Fruit fly (Drosophila melanogaster): Measurements from ENCODE around the gene Acsf3.

The Acsf3 gene

dm6 chrX:7291850-7292499, 36.9 kb upstream of the Acsf3 start (continued):
- peak; percentile 93 for TF ChIP-seq Xrp1 (GFP tag; IDR thresholded peaks at IDR 0.05)
- TF ChIP-seq H15 (GFP tag; IDR thresholded peaks at IDR 0.05): no peak; the same call in 2 of the 3 replicates
- no peak; the same call in 2 of the 3 replicates for TF ChIP-seq CG11456 (GFP tag; IDR thresholded peaks at IDR 0.05)
- TF ChIP-seq CG1832 (GFP tag; optimal IDR thresholded peaks at IDR 0.05): no peak
- peak; percentile 11 for TF ChIP-seq CG12744 (GFP tag; optimal IDR thresholded peaks at IDR 0.05)
- TF ChIP-seq CG18764 (GFP tag; optimal IDR thresholded peaks at IDR 0.05): peak; percentile 67
- TF ChIP-seq CrebB (tag; optimal IDR thresholded peaks at IDR 0.05): no peak
- no peak for TF ChIP-seq CG14965 (GFP tag; optimal IDR thresholded peaks at IDR 0.05; ENCODE audit: borderline replicate concordance)
- no peak for TF ChIP-seq Hmx (GFP tag; optimal IDR thresholded peaks at IDR 0.05)
- peak; percentile 83 for TF ChIP-seq Six4 (GFP tag; optimal IDR thresholded peaks at IDR 0.05)
- TF ChIP-seq CG42726 (GFP tag; IDR thresholded peaks at IDR 0.05; ENCODE audit: partially characterized antibody): no peak
- peak; percentile 86 for TF ChIP-seq unpg (GFP tag; optimal IDR thresholded peaks at IDR 0.05)
- TF ChIP-seq sima (GFP tag; optimal IDR thresholded peaks at IDR 0.05): no peak
- peak; percentile 84 for TF ChIP-seq Blimp-1 (GFP tag; optimal IDR thresholded peaks at IDR 0.05)
- peak; percentile 49; the same call in 1 of the 2 replicates for TF ChIP-seq wor (GFP tag; IDR thresholded peaks at IDR 0.05)
- peak; percentile 77 for TF ChIP-seq CG13775 (GFP tag; optimal IDR thresholded peaks at IDR 0.05)
- no peak for TF ChIP-seq vnd (GFP tag; IDR thresholded peaks at IDR 0.05; ENCODE audit: partially characterized antibody)
- no peak for TF ChIP-seq CG17186 (GFP tag; optimal IDR thresholded peaks at IDR 0.05)
- TF ChIP-seq CG12236 (GFP tag; optimal IDR thresholded peaks at IDR 0.05): peak; percentile 40
- TF ChIP-seq Dfd (GFP tag; optimal IDR thresholded peaks at IDR 0.05): no peak
- no peak for TF ChIP-seq disco-r (GFP tag; optimal IDR thresholded peaks at IDR 0.05)
- no peak for TF ChIP-seq ase (GFP tag; IDR thresholded peaks at IDR 0.05)
- peak; percentile 82 for TF ChIP-seq Chrac-16 (GFP tag; optimal IDR thresholded peaks at IDR 0.05)
- TF ChIP-seq CG6683 (GFP tag; optimal IDR thresholded peaks at IDR 0.05): peak; percentile 18
- TF ChIP-seq exex (tag; optimal IDR thresholded peaks at IDR 0.05): no peak
- no peak for TF ChIP-seq hkb (optimal IDR thresholded peaks at IDR 0.05)
- TF ChIP-seq hkb (GFP tag; IDR thresholded peaks at IDR 0.05): peak; percentile 69
- peak; percentile 63 for TF ChIP-seq ssp (GFP tag; IDR thresholded peaks at IDR 0.05)
- TF ChIP-seq CG15011 (GFP tag; optimal IDR thresholded peaks at IDR 0.05): peak; percentile 50
- peak; percentile 69 for TF ChIP-seq grau (tag; optimal IDR thresholded peaks at IDR 0.05)
- peak; percentile 62 for TF ChIP-seq CG8290 (GFP tag; optimal IDR thresholded peaks at IDR 0.05)
- TF ChIP-seq CG8290 (tag; optimal IDR thresholded peaks at IDR 0.05): peak in 1 of 2 experiments; percentile 48
- TF ChIP-seq ems (GFP tag; optimal IDR thresholded peaks at IDR 0.05): peak; percentile 54
- TF ChIP-seq CG14860 (GFP tag; IDR thresholded peaks at IDR 0.05; ENCODE audit: partially characterized antibody): no peak
- TF ChIP-seq HLH3B (GFP tag; IDR thresholded peaks at IDR 0.05): peak; percentile 77
- peak; percentile 72; the same call in 1 of the 2 replicates for TF ChIP-seq CG8765 (GFP tag; IDR thresholded peaks at IDR 0.05)
- TF ChIP-seq CG11085 (GFP tag; IDR thresholded peaks at IDR 0.05): no peak
- TF ChIP-seq CG4424 (GFP tag; optimal IDR thresholded peaks at IDR 0.05): peak; percentile 87
- no peak for TF ChIP-seq pb (GFP tag; optimal IDR thresholded peaks at IDR 0.05)
- no peak for TF ChIP-seq CG18011 (GFP tag; optimal IDR thresholded peaks at IDR 0.05)
- TF ChIP-seq CG4328 (GFP tag; optimal IDR thresholded peaks at IDR 0.05): peak; percentile 48
- peak; percentile 66 for TF ChIP-seq pros (GFP tag; optimal IDR thresholded peaks at IDR 0.05)
- TF ChIP-seq CG10959 (GFP tag; IDR thresholded peaks at IDR 0.05): peak; percentile 88
- peak; percentile 92 for TF ChIP-seq Ets65A (GFP tag)
- peak; percentile 74; the same call in 1 of the 3 replicates for TF ChIP-seq so (GFP tag; IDR thresholded peaks at IDR 0.05)
- peak; percentile 41 for TF ChIP-seq CG13296 (GFP tag; optimal IDR thresholded peaks at IDR 0.05)
- peak; percentile 71 for TF ChIP-seq tio (GFP tag; optimal IDR thresholded peaks at IDR 0.05)
- peak; percentile 65 for TF ChIP-seq dysf (GFP tag; IDR thresholded peaks at IDR 0.05)
- TF ChIP-seq trem (tag; optimal IDR thresholded peaks at IDR 0.05): peak; percentile 61
- TF ChIP-seq HmgD (GFP tag; optimal IDR thresholded peaks at IDR 0.05): no peak
- peak; percentile 80 for TF ChIP-seq Sox102F (GFP tag; optimal IDR thresholded peaks at IDR 0.05)
